Worm (Caenorhabditis elegans) whole organism, L1 larva: ENCODE results near the gene srx-133.

Experiments used
- C16A3.4 ChIP-seq: fragments of 150-350 bp; optimal IDR thresholded peaks from 2 replicates; lab custom pipeline; 2014; ENCODE audit warnings: missing biosample characterization, missing genetic modification characterization
- C34B4.2 ChIP-seq: sonication (generic microtip); optimal IDR thresholded peaks from 2 replicates; lab custom pipeline; 2017; ENCODE audit warnings: mild to moderate bottlenecking, missing genetic modification characterization, missing compliant biosample characterization
- ama-1 ChIP-seq: fragments of 150-350 bp; optimal IDR thresholded peaks from 2 replicates; lab custom pipeline; 2014
- blmp-1 ChIP-seq: fragments of 150-350 bp; optimal IDR thresholded peaks from 2 replicates; lab custom pipeline; 2014; ENCODE audit warnings: missing biosample characterization, missing genetic modification characterization
- ceh-8 ChIP-seq: fragments of 200-800 bp; sonication (Bioruptor generic); optimal IDR thresholded peaks from 2 replicates; lab custom pipeline; 2018; ENCODE audit warnings: mild to moderate bottlenecking, missing genetic modification characterization, moderate library complexity, missing compliant biosample characterization
- ceh-88 ChIP-seq: fragments of 200-800 bp; sonication (Bioruptor generic); IDR thresholded peaks from 2 replicates; pipeline ENCODE4 v1.3.6; 2022; ENCODE audit warnings: missing genetic modification characterization, missing compliant biosample characterization
- dpl-1 ChIP-seq, 3 experiments: fragments of 150-350 bp in 2 of 3; sonication (generic microtip) in 1 of 3; optimal IDR thresholded peaks; 2 replicates each; lab custom pipeline; 2014 to 2017; ENCODE audit warnings: missing biosample characterization in 3 of 3, missing genetic modification characterization in 3 of 3, missing genetic modification reagents in 3 of 3
- dsc-1 ChIP-seq: sonication (generic microtip); optimal IDR thresholded peaks from 2 replicates; lab custom pipeline; 2016; ENCODE audit warnings: mild to moderate bottlenecking, missing genetic modification characterization, missing compliant biosample characterization
- efl-1 ChIP-seq, 4 experiments: fragments of 150-350 bp; optimal IDR thresholded peaks in 3 of 4; peaks in 1 of 4; 1 replicate in 1 of 4; 2 replicates in 3 of 4; lab custom pipeline; 2014; ENCODE audit warnings: missing biosample characterization in 2 of 4, missing genetic modification characterization in 2 of 4, missing genetic modification reagents in 2 of 4
- egl-27 ChIP-seq, 2 experiments: fragments of 150-350 bp in 1 of 2; sonication (generic microtip); optimal IDR thresholded peaks; 3 replicates each; lab custom pipeline; 2017 to 2018; ENCODE audit warnings: missing biosample characterization in 2 of 2, missing genetic modification characterization in 2 of 2, missing genetic modification reagents in 2 of 2
- elt-2 ChIP-seq: sonication (generic microtip); optimal IDR thresholded peaks from 2 replicates; lab custom pipeline; 2016; ENCODE audit warnings: missing genetic modification characterization, mild to moderate bottlenecking, inconsistent platforms, missing compliant biosample characterization, missing genetic modification reagents
- fkh-10 ChIP-seq: sonication (generic microtip); optimal IDR thresholded peaks from 2 replicates; lab custom pipeline; 2017; ENCODE audit warnings: missing biosample characterization, missing genetic modification reagents, missing genetic modification characterization
- fos-1 ChIP-seq: fragments of 150-350 bp; optimal IDR thresholded peaks from 2 replicates; lab custom pipeline; 2014; ENCODE audit warnings: missing biosample characterization, missing genetic modification characterization
- hlh-4 ChIP-seq: sonication (generic microtip); optimal IDR thresholded peaks from 2 replicates; lab custom pipeline; 2016; ENCODE audit warnings: mild to moderate bottlenecking, missing genetic modification characterization, missing compliant biosample characterization
- irx-1 ChIP-seq: sonication (generic microtip); optimal IDR thresholded peaks from 2 replicates; lab custom pipeline; 2016; ENCODE audit warnings: missing genetic modification characterization, missing compliant biosample characterization
- isw-1 ChIP-seq: fragments of 200-800 bp; sonication (Bioruptor generic); IDR thresholded peaks from 2 replicates; pipeline ENCODE4 v1.3.6; 2022; ENCODE audit warnings: missing genetic modification characterization, missing compliant biosample characterization
- lin-13 ChIP-seq: fragments of 150-350 bp; optimal IDR thresholded peaks from 2 replicates; lab custom pipeline; 2014; ENCODE audit warnings: missing biosample characterization, missing genetic modification reagents, missing genetic modification characterization
- lin-14 ChIP-seq: fragments of 200-800 bp; sonication (Bioruptor generic); optimal IDR thresholded peaks from 2 replicates; lab custom pipeline; 2018; ENCODE audit warnings: mild to moderate bottlenecking, missing genetic modification characterization, moderate library complexity, missing compliant biosample characterization
- lin-35 ChIP-seq, 2 experiments: fragments of 150-350 bp; optimal IDR thresholded peaks; 2 replicates each; lab custom pipeline; 2014; ENCODE audit warnings: missing biosample characterization in 2 of 2, missing genetic modification characterization in 2 of 2, missing genetic modification reagents in 2 of 2
- lin-39 ChIP-seq: fragments of 150-350 bp; optimal IDR thresholded peaks from 2 replicates; lab custom pipeline; 2014; ENCODE audit warnings: missing biosample characterization, missing genetic modification reagents, missing genetic modification characterization
- lsy-2 ChIP-seq, 2 experiments: fragments of 150-350 bp; optimal IDR thresholded peaks; 2 replicates each; lab custom pipeline; 2014; ENCODE audit warnings: missing biosample characterization in 2 of 2, missing genetic modification characterization in 2 of 2
- mab-9 ChIP-seq: fragments of 200-800 bp; sonication (Bioruptor generic); IDR thresholded peaks from 2 replicates; pipeline ENCODE4 v1.3.6; 2022; ENCODE audit warnings: missing genetic modification reagents, missing genetic modification characterization, missing compliant biosample characterization
- mef-2 ChIP-seq: fragments of 150-350 bp; optimal IDR thresholded peaks from 2 replicates; lab custom pipeline; 2014; ENCODE audit warnings: missing biosample characterization, missing genetic modification characterization
- nhr-20 ChIP-seq: sonication (generic microtip); optimal IDR thresholded peaks from 2 replicates; lab custom pipeline; 2016; ENCODE audit warnings: mild to moderate bottlenecking, missing genetic modification characterization, missing compliant biosample characterization
- nhr-47 ChIP-seq: sonication (generic microtip); optimal IDR thresholded peaks from 2 replicates; lab custom pipeline; 2016; ENCODE audit warnings: mild to moderate bottlenecking, missing genetic modification characterization, moderate library complexity, missing compliant biosample characterization
- nhr-76 ChIP-seq: sonication (generic microtip); optimal IDR thresholded peaks from 2 replicates; lab custom pipeline; 2017; ENCODE audit warnings: missing biosample characterization, missing genetic modification characterization
- nhr-77 ChIP-seq: fragments of 150-350 bp; optimal IDR thresholded peaks from 2 replicates; lab custom pipeline; 2014; ENCODE audit warnings: missing biosample characterization, missing genetic modification characterization
- rnt-1 ChIP-seq: sonication (generic microtip); optimal IDR thresholded peaks from 2 replicates; lab custom pipeline; 2016; ENCODE audit warnings: mild to moderate bottlenecking, missing genetic modification characterization, moderate library complexity, missing compliant biosample characterization
- snu-23 ChIP-seq: sonication (generic microtip); optimal IDR thresholded peaks from 2 replicates; lab custom pipeline; 2016; ENCODE audit warnings: missing genetic modification characterization, missing compliant biosample characterization
- tlp-1 ChIP-seq: fragments of 150-350 bp; optimal IDR thresholded peaks from 2 replicates; lab custom pipeline; 2014; ENCODE audit warnings: missing biosample characterization, missing genetic modification characterization
- unc-62 ChIP-seq: fragments of 150-350 bp; optimal IDR thresholded peaks from 2 replicates; lab custom pipeline; 2014; ENCODE audit warnings: missing biosample characterization, missing genetic modification reagents, missing genetic modification characterization
- unc-98 ChIP-seq: fragments of 200-800 bp; sonication (Bioruptor generic); IDR thresholded peaks from 2 replicates; pipeline ENCODE4 v1.3.6; 2022; ENCODE audit warnings: missing genetic modification characterization, missing compliant biosample characterization
- vab-15 ChIP-seq: sonication (generic microtip); optimal IDR thresholded peaks from 2 replicates; lab custom pipeline; 2017; ENCODE audit warnings: missing genotype, mild to moderate bottlenecking, missing genetic modification characterization, missing compliant biosample characterization
- xbp-1 ChIP-seq: sonication (generic microtip); optimal IDR thresholded peaks from 2 replicates; lab custom pipeline; 2016; ENCODE audit warnings: missing genetic modification characterization, missing compliant biosample characterization
- zip-4 ChIP-seq: fragments of 200-800 bp; sonication (Bioruptor generic); optimal IDR thresholded peaks from 2 replicates; lab custom pipeline; 2018; ENCODE audit warnings: mild to moderate bottlenecking, missing genetic modification characterization, moderate library complexity, missing compliant biosample characterization
- ztf-11 ChIP-seq, 2 experiments: sonication (generic microtip); optimal IDR thresholded peaks; 2 replicates each; lab custom pipeline; 2016 to 2017; ENCODE audit warnings: missing genetic modification characterization in 2 of 2, missing biosample characterization in 1 of 2, missing compliant biosample characterization in 1 of 2

srx-133 gene

DNA sequence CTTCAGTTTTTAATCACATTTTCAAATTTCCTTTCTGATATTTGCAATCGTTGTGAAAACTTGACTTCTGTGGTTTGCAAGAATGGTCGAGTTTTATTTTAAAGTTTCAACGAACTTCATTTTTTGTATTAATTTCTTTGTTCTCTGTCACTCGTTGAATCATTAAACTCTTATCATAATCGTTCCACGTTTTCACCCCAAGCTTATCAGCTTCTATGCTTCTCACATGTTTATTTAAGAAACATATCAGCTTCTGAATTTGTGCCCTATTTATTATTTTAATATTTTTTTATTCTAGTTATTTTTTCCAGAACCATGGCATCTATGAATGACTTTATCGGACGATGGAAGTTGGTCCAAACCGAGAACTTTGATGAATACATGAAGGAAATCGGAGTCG lies 30.8 kb downstream of the srx-133 start, which contains the start of gene lbp-7:
TSS of gene lbp-7 (plus strand) at position 312 of the 400 bp plus-strand sequence.
- TF ChIP-seq nhr-20 (tag; lab: Kevin White, UChicago), result peak; percentile 5
- peak; percentile 8 for TF ChIP-seq tlp-1 (tag; lab: Kevin White, UChicago)
- TF ChIP-seq mab-9 (GFP tag; lab: Robert Waterston, UW), result no peak
- peak; percentile 86 for TF ChIP-seq elt-2

DNA sequence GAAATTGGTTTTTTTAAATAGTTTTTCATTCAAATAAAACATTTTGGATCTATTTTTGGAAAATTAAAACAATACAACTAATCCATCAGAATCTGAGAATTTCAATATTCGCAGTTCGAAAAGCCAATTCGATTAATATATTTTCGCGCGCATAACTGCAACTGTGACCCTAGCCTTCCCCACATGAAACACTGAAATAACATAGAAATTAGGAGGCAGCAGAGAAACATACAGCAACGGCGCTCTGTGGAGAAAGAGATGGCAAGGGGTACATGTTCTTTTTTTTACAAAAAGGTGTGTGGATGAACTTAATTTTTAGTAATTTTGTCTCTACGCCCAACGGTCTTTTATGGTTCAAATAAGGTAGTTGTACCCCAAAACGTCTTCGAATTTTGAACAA lies 31.7 kb downstream of the srx-133 start:
- TF ChIP-seq efl-1 (optimal IDR thresholded peaks at IDR 0.05; lab: Kevin White, UChicago), result peak; percentile 39 to 54
- peak; percentile 57 to 87 for TF ChIP-seq efl-1 (GFP tag; optimal IDR thresholded peaks at IDR 0.05 in 1 of 2; lab: Kevin White, UChicago)
- peak in 1 of 2 experiments; percentile 41 for TF ChIP-seq lsy-2 (tag; optimal IDR thresholded peaks at IDR 0.05; lab: Kevin White, UChicago)
- TF ChIP-seq nhr-76 (tag; lab: Kevin White, UChicago), result no peak
- peak; percentile 15 for TF ChIP-seq snu-23 (GFP tag; lab: Kevin White, UChicago)
- peak; percentile 4 for TF ChIP-seq blmp-1 (tag; lab: Kevin White, UChicago)
- peak; percentile 58 for TF ChIP-seq lin-14
- peak; percentile 6 to 62 (median 56) for TF ChIP-seq dpl-1 (GFP tag; optimal IDR thresholded peaks at IDR 0.05; lab: Kevin White, UChicago)
- peak; percentile 19 to 55 for TF ChIP-seq lin-35 (GFP tag; optimal IDR thresholded peaks at IDR 0.05; lab: Kevin White, UChicago)
- TF ChIP-seq ztf-11 (tag; optimal IDR thresholded peaks at IDR 0.05; lab: Kevin White, UChicago), result no peak
- TF ChIP-seq rnt-1 (tag; lab: Kevin White, UChicago), result peak; percentile 3
- TF ChIP-seq unc-62 (GFP tag; lab: Kevin White, UChicago), result no peak

ce11 chrV:13880607-13881006 lies 32.1 kb downstream of the srx-133 start, which contains the start of gene T22G5.3:
Gene T22G5.3, plus strand, starts transcription at chrV:13880907.
- TF ChIP-seq ama-1 (no peak), isw-1 (no peak), egl-27 (tag; optimal IDR thresholded peaks at IDR 0.05; lab: Kevin White, UChicago) (no peak), nhr-47 (tag; lab: Kevin White, UChicago) (no peak), lin-13 (GFP tag; lab: Kevin White, UChicago) (no peak), irx-1 (tag; lab: Kevin White, UChicago) (no peak), unc-62 (GFP tag; lab: Kevin White, UChicago) (no peak), zip-4 (no peak), ceh-88 (no peak)

DNA sequence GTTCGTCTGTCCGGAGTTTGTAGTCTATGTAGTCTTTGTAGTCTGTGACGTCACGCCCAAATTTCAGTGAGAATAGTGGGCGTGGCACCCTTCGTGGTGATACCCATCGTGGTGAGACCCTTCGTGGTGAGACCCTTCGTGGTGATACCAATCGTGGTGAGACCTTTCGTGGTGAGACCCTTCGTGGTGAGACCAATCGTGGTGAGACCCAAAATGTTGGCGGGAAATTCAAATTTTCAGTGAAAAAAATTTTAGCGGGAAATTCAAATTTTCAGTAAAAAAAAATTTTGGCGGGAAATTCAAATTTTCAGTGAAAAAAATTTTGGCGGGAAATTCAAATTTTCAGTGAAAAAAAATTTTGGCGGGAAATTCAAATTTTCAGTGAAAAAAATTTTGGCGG lies 33.7 kb downstream of the srx-133 start:
- TF ChIP-seq isw-1, result peak; percentile 11; the same call in 1 of the 2 replicates
- TF ChIP-seq unc-98, result peak; percentile 53; the same call in 1 of the 2 replicates
- TF ChIP-seq, all 84 proteins: peak for 2; not testable (repeated sequence) for 82

ce11 chrV:13887358-13887757 lies 38.9 kb downstream of the srx-133 start, which contains the start of gene srsx-19:
Gene srsx-19, plus strand, starts transcription at chrV:13887658.
- TF ChIP-seq ceh-8, result no peak
- no peak for TF ChIP-seq hlh-4 (tag; lab: Kevin White, UChicago)
- TF ChIP-seq lin-35 (GFP tag; optimal IDR thresholded peaks at IDR 0.05; lab: Kevin White, UChicago), result no peak
- TF ChIP-seq dsc-1 (tag; lab: Kevin White, UChicago), result no peak
- no peak for TF ChIP-seq lin-39
- TF ChIP-seq vab-15 (tag; lab: Kevin White, UChicago), result no peak
- TF ChIP-seq C34B4.2, result no peak
- no peak for TF ChIP-seq C16A3.4
- no peak for TF ChIP-seq nhr-77 (tag; lab: Kevin White, UChicago)
- no peak for TF ChIP-seq xbp-1
- no peak for TF ChIP-seq mef-2 (tag; lab: Kevin White, UChicago)
- TF ChIP-seq fos-1 (tag; lab: Kevin White, UChicago), result no peak
- TF ChIP-seq fkh-10 (GFP tag; lab: Kevin White, UChicago), result no peak
